Worm (Caenorhabditis elegans) whole organism, late embryonic: ENCODE results near the gene nhr-252.

ENCODE experiments used
- K02D7.2 ChIP-seq: sonication (generic microtip); optimal IDR thresholded peaks from 2 replicates; lab custom pipeline; 2017; ENCODE audit warnings: mild to moderate bottlenecking, missing genetic modification characterization, missing compliant biosample characterization
- T23F11.4 ChIP-seq: fragments of 200-800 bp; sonication (Bioruptor generic); optimal IDR thresholded peaks from 2 replicates; lab custom pipeline; 2018; ENCODE audit warnings: mild to moderate bottlenecking, missing genetic modification characterization, missing compliant biosample characterization
- ceh-18 ChIP-seq: sonication (generic microtip); optimal IDR thresholded peaks from 2 replicates; lab custom pipeline; 2016; ENCODE audit warnings: missing genetic modification characterization, missing compliant biosample characterization
- ceh-22 ChIP-seq: sonication (generic microtip); optimal IDR thresholded peaks from 2 replicates; lab custom pipeline; 2017; ENCODE audit warnings: missing biosample characterization, missing genetic modification characterization
- che-1 ChIP-seq: sonication (generic microtip); optimal IDR thresholded peaks from 2 replicates; lab custom pipeline; 2016; ENCODE audit warnings: mild to moderate bottlenecking, missing genetic modification characterization, missing compliant biosample characterization
- elt-2 ChIP-seq: sonication (generic microtip); optimal IDR thresholded peaks from 2 replicates; lab custom pipeline; 2016; ENCODE audit warnings: missing genetic modification reagents, missing genetic modification characterization, missing compliant biosample characterization
- elt-4 ChIP-seq: sonication (generic microtip); optimal IDR thresholded peaks from 2 replicates; lab custom pipeline; 2016; ENCODE audit warnings: missing genetic modification characterization, missing compliant biosample characterization
- eyg-1 ChIP-seq: sonication (generic microtip); optimal IDR thresholded peaks from 2 replicates; lab custom pipeline; 2016; ENCODE audit warnings: missing genotype, missing genetic modification characterization, missing compliant biosample characterization
- hlh-8 ChIP-seq: sonication (generic microtip); optimal IDR thresholded peaks from 2 replicates; lab custom pipeline; 2016; ENCODE audit warnings: missing genotype, missing genetic modification characterization, missing compliant biosample characterization
- nhr-11 ChIP-seq: fragments of 150-350 bp; optimal IDR thresholded peaks from 2 replicates; lab custom pipeline; 2014; ENCODE audit warnings: missing biosample characterization, missing genetic modification characterization
- pag-3 ChIP-seq: sonication (generic microtip); optimal IDR thresholded peaks from 2 replicates; lab custom pipeline; 2016; ENCODE audit warnings: missing compliant biosample characterization, missing genetic modification characterization, borderline replicate concordance
- pha-4 ChIP-seq: fragments of 150-350 bp; optimal IDR thresholded peaks from 2 replicates; lab custom pipeline; 2018; ENCODE audit warnings: missing biosample characterization, missing genetic modification reagents, missing genetic modification characterization
- ttx-3 ChIP-seq: sonication (generic microtip); optimal IDR thresholded peaks from 2 replicates; lab custom pipeline; 2016; ENCODE audit warnings: missing genetic modification reagents, missing genetic modification characterization, missing compliant biosample characterization
- unc-55 ChIP-seq: sonication (generic microtip); optimal IDR thresholded peaks from 2 replicates; lab custom pipeline; 2017; ENCODE audit warnings: missing biosample characterization, missing genetic modification reagents, missing genetic modification characterization

DNA sequence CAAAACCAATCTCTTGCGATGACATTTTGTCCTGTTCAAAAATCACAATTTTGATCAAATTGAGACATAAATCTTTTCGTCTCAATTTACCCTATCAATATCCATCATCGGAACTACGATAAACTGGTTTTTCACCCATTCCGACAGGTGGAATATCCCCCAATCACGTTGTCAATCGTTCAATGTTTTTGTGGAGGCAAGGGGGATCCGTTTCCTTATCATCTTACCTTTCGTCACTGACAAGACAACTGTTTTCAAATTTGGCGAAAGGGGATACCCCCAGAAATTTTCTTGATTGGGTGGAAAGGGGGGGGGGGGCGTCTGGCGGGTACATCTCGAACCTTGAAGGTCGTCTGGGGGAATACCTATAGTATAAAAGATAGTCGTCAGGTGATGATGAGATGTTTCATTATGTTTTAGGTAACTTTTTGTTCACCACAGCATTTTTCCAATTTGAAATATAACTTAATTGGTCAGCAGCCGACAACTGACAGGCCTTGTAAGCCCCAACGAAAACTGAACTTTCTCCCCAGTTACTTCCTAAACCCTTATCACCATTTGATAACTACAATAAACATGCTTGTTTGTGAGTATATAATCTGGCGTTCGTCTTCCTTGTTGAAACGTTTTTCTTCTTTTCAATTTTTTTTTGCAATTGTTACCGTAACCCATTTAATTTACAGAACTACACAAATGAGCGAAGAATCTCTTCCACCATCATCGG is 23.0 kb upstream of the nhr-252 start, which contains the start of gene ZK6.8:
- TF ChIP-seq unc-55 (no peak), nhr-11 (tag; lab: Kevin White, UChicago) (no peak), T23F11.4 (GFP tag; lab: Kevin White, UChicago) (no peak), elt-2 (tag; lab: Kevin White, UChicago) (no peak), elt-4 (no peak), che-1 (tag; lab: Kevin White, UChicago) (no peak), hlh-8 (tag; lab: Kevin White, UChicago) (no peak), ttx-3 (tag; lab: Kevin White, UChicago) (no peak), ceh-18 (no peak), K02D7.2 (tag; lab: Kevin White, UChicago) (no peak), pag-3 (no peak), eyg-1 (no peak), ceh-22 (tag; lab: Kevin White, UChicago) (no peak), pha-4 (no peak)
